Fruit fly (Drosophila melanogaster): ENCODE measurements around the gene CrebA.

The CrebA gene

dm6 chr3L:15563058-15563850, 28.1 kb downstream of the CrebA start, which contains the start of the genes CG7739 and SCCRO (continued):
- TF ChIP-seq Scr (GFP tag; IDR thresholded peaks at IDR 0.05; ENCODE audit: partially characterized antibody), result peak; percentile 66
- TF ChIP-seq CG2678 (tag; optimal IDR thresholded peaks at IDR 0.05), result peak; percentile 74
- TF ChIP-seq pzg (GFP tag; optimal IDR thresholded peaks at IDR 0.05), result peak; percentile 36
- TF ChIP-seq kni (GFP tag; optimal IDR thresholded peaks at IDR 0.05), result no peak
- peak; percentile 81 for TF ChIP-seq CG31441 (GFP tag; IDR thresholded peaks at IDR 0.05)
- peak; percentile 25 for TF ChIP-seq pho (GFP tag; optimal IDR thresholded peaks at IDR 0.05)
- peak; percentile 70 for TF ChIP-seq CG8924 (tag; optimal IDR thresholded peaks at IDR 0.05)
- no peak for TF ChIP-seq Bteb2 (GFP tag; optimal IDR thresholded peaks at IDR 0.05)
- no peak for TF ChIP-seq CG12071 (GFP tag; optimal IDR thresholded peaks at IDR 0.05)
- peak; percentile 1 for TF ChIP-seq CG12104 (GFP tag; optimal IDR thresholded peaks at IDR 0.05)
- no peak for TF ChIP-seq Dfd (GFP tag; optimal IDR thresholded peaks at IDR 0.05)
- TF ChIP-seq nerfin-2 (GFP tag; IDR thresholded peaks at IDR 0.05; ENCODE audit: partially characterized antibody), result no peak
- TF ChIP-seq CG10431 (GFP tag; optimal IDR thresholded peaks at IDR 0.05), result no peak
- no peak for TF ChIP-seq prd (optimal IDR thresholded peaks at IDR 0.05)
- TF ChIP-seq prd (GFP tag; IDR thresholded peaks at IDR 0.05), result peak; percentile 51; the same call in 1 of the 3 replicates
- TF ChIP-seq stc (GFP tag; IDR thresholded peaks at IDR 0.05), result peak; percentile 54; the same call in 1 of the 2 replicates
- 0 out of 2 replicates have a peak, but pooled peaks have one; percentile 45 for TF ChIP-seq Oaz (GFP tag; IDR thresholded peaks at IDR 0.05)
- peak; percentile 49 for TF ChIP-seq Sry-δ (GFP tag; optimal IDR thresholded peaks at IDR 0.05)
- peak; percentile 68 for TF ChIP-seq wdn (GFP tag; IDR thresholded peaks at IDR 0.05)
- TF ChIP-seq CG6813 (GFP tag; optimal IDR thresholded peaks at IDR 0.05), result no peak
- no peak for TF ChIP-seq onecut (GFP tag; IDR thresholded peaks at IDR 0.05)
- TF ChIP-seq CG4820 (GFP tag; optimal IDR thresholded peaks at IDR 0.05), result peak; percentile 5
- TF ChIP-seq croc (GFP tag; conservative IDR thresholded peaks at IDR 0.05), result no peak
- no peak for TF ChIP-seq CG5180 (GFP tag; optimal IDR thresholded peaks at IDR 0.05)
- peak; percentile 35 for TF ChIP-seq CG18619 (GFP tag; optimal IDR thresholded peaks at IDR 0.05)
- TF ChIP-seq bsh (GFP tag; optimal IDR thresholded peaks at IDR 0.05), result peak in 1 of 2 experiments; percentile 67
- peak; percentile 67 for TF ChIP-seq BEAF-32 (GFP tag; optimal IDR thresholded peaks at IDR 0.05)
- TF ChIP-seq Awh (GFP tag; IDR thresholded peaks at IDR 0.05), result peak; percentile 46; the same call in 1 of the 2 replicates
- TF ChIP-seq CG7357 (GFP tag; IDR thresholded peaks at IDR 0.05), result peak; percentile 93
- TF ChIP-seq tin (GFP tag; optimal IDR thresholded peaks at IDR 0.05), result peak; percentile 65
- peak; percentile 71 for TF ChIP-seq CG30403 (GFP tag; optimal IDR thresholded peaks at IDR 0.05)
- TF ChIP-seq CG32767 (GFP tag; IDR thresholded peaks at IDR 0.05), result peak; percentile 43; the same call in 1 of the 2 replicates
- peak; percentile 3 for TF ChIP-seq CG34376 (GFP tag; optimal IDR thresholded peaks at IDR 0.05)
- TF ChIP-seq gro (GFP tag; optimal IDR thresholded peaks at IDR 0.05), result peak; percentile 2
- peak; percentile 4 for TF ChIP-seq Hand (GFP tag; optimal IDR thresholded peaks at IDR 0.05)
- TF ChIP-seq Mad (GFP tag; optimal IDR thresholded peaks at IDR 0.05), result peak; percentile 42
- TF ChIP-seq Nf-YC (tag; optimal IDR thresholded peaks at IDR 0.05), result peak; percentile 61
- TF ChIP-seq CG13424 (tag; optimal IDR thresholded peaks at IDR 0.05), result peak; percentile 66
- peak; percentile 50 for TF ChIP-seq psq (GFP tag; optimal IDR thresholded peaks at IDR 0.05)
- TF ChIP-seq cwo (GFP tag; optimal IDR thresholded peaks at IDR 0.05), result no peak
- no peak for TF ChIP-seq so (GFP tag; IDR thresholded peaks at IDR 0.05)
- TF ChIP-seq fd64A (GFP tag; optimal IDR thresholded peaks at IDR 0.05), result no peak
- TF ChIP-seq CG12659 (GFP tag; optimal IDR thresholded peaks at IDR 0.05), result peak; percentile 79
- TF ChIP-seq Trl (optimal IDR thresholded peaks at IDR 0.05), result no peak
- peak; percentile 31 for TF ChIP-seq Trl (GFP tag; optimal IDR thresholded peaks at IDR 0.05)
- TF ChIP-seq zfh2 (GFP tag; optimal IDR thresholded peaks at IDR 0.05), result peak; percentile 41
- TF ChIP-seq CG2120 (GFP tag; optimal IDR thresholded peaks at IDR 0.05), result peak; percentile 40
- TF ChIP-seq CG12744 (GFP tag; optimal IDR thresholded peaks at IDR 0.05), result no peak
- TF ChIP-seq CG13624 (GFP tag; optimal IDR thresholded peaks at IDR 0.05), result peak; percentile 40

All from whole organism, embryonic.